Worm (Caenorhabditis elegans) whole organism, mixed stage, embryonic: ENCODE results near the gene ecps-2.

ENCODE experiments used
- elt-1 ChIP-seq: sonication (generic microtip); optimal IDR thresholded peaks from 2 replicates; lab custom pipeline; 2017; ENCODE audit warnings: missing genetic modification characterization, mild to moderate bottlenecking, missing compliant biosample characterization, antibody characterized with exemption, moderate library complexity, borderline replicate concordance; ENCODE audit not compliant: insufficient read depth
- elt-3 ChIP-seq: fragments of 150-350 bp; optimal IDR thresholded peaks from 2 replicates; lab custom pipeline; 2014; ENCODE audit warnings: missing biosample characterization, missing genetic modification characterization
- nhr-237 ChIP-seq: fragments of 150-350 bp; optimal IDR thresholded peaks from 2 replicates; lab custom pipeline; 2014; ENCODE audit warnings: missing biosample characterization, missing genetic modification characterization
- nhr-28 ChIP-seq: fragments of 150-350 bp; optimal IDR thresholded peaks from 2 replicates; lab custom pipeline; 2014; ENCODE audit warnings: missing biosample characterization, missing genetic modification characterization
- zip-8 ChIP-seq: fragments of 150-350 bp; optimal IDR thresholded peaks from 2 replicates; lab custom pipeline; 2014; ENCODE audit warnings: missing biosample characterization, missing genetic modification characterization
- ztf-11 ChIP-seq: fragments of 150-350 bp; optimal IDR thresholded peaks from 2 replicates; lab custom pipeline; 2014; ENCODE audit warnings: missing biosample characterization, missing genetic modification characterization

DNA sequence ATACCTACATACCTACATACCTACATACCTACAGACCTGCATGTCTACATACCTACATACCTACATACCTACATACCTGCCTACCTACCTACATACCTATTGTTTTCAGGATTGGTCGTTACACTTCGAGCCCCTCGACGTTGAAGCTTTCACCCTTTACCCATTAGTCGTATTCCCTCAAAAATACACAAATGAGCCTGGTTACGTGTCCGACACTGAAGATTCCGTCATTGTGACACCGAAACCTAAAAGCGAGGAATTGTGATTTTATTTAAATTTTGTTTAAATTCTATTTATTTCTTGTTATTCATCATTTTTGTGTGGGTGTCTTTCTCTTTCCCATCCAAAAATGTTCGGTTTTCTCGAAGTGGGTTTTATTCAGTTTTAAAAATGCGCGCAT is 36.3 kb downstream of the ecps-2 start, which contains the start of gene D2045.7:
- TF ChIP-seq ztf-11 (tag; lab: Kevin White, UChicago) (no peak), nhr-28 (tag; lab: Kevin White, UChicago) (no peak), elt-1 (no peak), nhr-237 (tag; lab: Kevin White, UChicago) (no peak), zip-8 (tag; lab: Kevin White, UChicago) (no peak), elt-3 (tag; lab: Kevin White, UChicago) (no peak)
